Worm (Caenorhabditis elegans): ENCODE data around the gene Y116A8C.23.
"Not testable (repeated sequence)": the region's sequence is repeated elsewhere in the genome, so short reads cannot be mapped to it uniquely, and the experiment has no call there.

Y116A8C.23 gene

DNA sequence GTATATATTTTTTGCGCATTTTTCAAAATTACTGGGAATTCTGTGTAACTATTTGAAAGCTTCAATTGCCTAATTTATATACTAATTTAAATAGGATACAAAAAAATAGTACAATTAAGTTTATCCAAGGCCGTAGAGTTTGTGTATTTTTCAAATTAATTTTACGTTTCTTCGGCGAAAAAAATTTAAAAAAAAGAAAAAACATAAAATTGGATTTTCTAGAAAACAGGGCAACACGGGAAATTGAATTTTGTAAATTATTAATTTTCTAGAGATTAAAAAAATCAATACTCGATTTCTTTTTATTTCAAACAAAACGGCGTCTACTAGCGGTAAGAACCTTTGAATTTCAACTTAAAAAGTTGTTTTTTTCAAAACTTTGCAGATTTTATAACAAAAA, at the start of gene Y116A8C.23:
Y116A8C.23 (plus strand) TSS at position 301 of the 400 bp plus-strand sequence.
- TF ChIP-seq unc-62 (GFP tag; optimal IDR thresholded peaks at IDR 0.05), result no peak

DNA sequence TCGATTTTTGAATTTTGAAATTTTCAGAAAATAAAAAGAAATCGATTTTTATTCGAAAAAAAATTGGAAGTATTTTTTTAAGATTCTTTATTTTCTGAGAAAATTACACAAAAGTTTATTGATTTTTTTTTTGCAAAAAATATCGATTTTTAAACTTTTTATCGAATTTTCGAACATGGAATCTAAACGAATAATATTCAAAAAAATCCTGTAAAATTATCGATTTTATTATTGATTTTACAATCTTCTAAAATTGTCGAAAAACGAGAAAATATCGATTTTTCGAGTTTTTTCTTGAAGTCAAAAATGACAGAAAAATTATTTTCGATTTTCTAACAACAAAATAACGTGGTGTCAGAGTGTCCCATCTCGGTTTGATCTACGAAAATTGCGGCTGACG, 47.6 kb upstream of the Y116A8C.23 start:
- TF ChIP-seq unc-62 (GFP tag; optimal IDR thresholded peaks at IDR 0.05), result no peak

DNA sequence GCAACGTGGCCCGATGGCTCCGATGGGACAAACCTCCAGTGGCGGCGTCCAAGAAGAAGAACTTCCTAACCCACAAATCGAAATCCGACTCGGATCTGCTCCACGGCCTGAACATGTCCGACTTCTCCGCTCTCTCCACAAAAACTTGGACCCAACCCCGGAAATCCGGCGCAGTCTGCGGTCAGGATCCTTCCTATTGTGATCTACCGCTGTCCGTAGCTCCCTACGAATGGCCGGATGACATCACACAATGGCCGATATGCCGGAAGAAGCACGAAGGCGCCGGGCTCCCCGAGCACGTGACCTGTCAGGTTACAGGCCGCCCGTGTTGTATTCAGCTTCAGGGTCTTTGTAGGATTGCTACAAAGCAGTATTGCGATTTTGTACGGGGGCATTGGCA, 43.1 kb upstream of the Y116A8C.23 start:
- TF ChIP-seq unc-62 (GFP tag; optimal IDR thresholded peaks at IDR 0.05), result no peak

DNA sequence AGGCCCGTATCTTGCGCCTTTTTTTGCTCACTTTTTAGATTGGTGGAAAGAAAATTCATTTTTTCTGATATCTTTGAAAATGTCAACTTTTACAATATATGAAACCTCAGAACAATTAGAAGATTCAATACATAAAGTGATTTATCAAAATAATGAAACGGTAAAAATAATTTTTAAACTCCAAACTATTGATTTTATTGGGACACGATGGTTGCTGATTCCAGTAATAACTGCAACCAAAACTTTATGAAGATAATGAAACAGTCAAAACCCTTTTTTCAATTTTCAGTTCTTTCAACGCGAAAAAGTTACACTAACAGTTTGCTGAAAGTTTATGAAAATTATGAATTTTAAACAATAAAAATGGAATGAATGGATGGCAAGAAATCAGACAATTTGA, 32.3 kb upstream of the Y116A8C.23 start:
- no peak for TF ChIP-seq unc-62 (GFP tag; optimal IDR thresholded peaks at IDR 0.05)

DNA sequence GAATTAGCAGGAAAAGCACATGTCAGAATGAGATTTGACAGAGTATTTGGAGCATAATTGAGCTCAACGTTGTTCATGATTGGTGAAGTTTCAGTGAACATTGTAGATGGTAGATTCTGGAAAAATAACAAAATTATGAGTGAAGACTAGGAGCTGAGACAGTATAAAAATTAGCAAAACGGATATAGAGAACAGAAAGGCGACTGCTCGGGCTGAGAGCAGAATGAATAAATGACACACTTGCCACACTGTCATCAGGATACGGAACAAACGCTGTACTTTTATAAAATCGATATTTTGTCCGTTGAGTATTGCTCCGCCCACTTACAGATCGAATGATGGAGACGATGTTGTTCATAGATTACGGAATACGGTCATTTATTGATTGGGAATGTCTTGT, 28.3 kb upstream of the Y116A8C.23 start, which contains the start of gene dct-13:
dct-13 (minus strand) TSS at position 101 of the 400 bp plus-strand sequence.
- no peak for TF ChIP-seq unc-62 (GFP tag; optimal IDR thresholded peaks at IDR 0.05)

DNA sequence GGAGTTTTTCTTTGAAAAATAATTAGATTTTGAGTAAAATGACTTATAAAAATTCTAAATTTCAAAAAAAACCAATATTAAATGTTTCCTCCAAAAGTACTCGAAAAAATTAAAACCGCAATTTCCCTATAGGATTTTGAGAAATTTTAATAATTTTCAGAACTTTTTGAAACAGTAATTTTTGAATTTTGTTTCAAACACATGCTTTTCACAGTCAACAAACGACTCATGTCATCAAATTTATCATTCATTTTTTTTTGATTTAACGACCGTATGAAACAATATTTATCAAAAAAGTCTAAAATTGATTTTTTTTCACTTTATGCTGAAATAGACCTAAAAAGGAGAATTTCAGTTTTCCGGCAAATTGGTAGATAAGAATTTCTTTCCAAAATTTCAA, 26.8 kb upstream of the Y116A8C.23 start:
- no peak for TF ChIP-seq unc-62 (GFP tag; optimal IDR thresholded peaks at IDR 0.05)

DNA sequence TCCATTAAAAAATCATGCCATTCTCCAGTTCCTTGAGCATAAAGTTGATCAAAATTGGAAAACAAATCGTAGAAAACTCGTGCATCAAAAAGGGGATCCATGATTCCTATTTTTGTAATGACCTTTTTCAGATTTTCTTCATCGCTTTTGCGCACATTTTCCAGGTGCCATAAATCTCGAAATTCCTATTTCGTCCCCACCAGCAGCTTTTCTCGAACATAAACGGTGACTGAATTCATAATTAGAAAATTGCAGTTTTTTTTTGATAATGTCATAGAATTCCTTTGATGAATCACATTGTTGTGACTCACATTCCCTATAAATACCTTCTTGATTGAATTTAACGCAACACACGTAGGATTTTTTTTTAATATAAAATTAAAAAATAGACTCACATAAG, 22.9 kb upstream of the Y116A8C.23 start, which contains the start of gene nhr-229:
nhr-229 (minus strand) TSS at position 101 of the 400 bp plus-strand sequence.
- no peak for TF ChIP-seq unc-62 (GFP tag; optimal IDR thresholded peaks at IDR 0.05)

DNA sequence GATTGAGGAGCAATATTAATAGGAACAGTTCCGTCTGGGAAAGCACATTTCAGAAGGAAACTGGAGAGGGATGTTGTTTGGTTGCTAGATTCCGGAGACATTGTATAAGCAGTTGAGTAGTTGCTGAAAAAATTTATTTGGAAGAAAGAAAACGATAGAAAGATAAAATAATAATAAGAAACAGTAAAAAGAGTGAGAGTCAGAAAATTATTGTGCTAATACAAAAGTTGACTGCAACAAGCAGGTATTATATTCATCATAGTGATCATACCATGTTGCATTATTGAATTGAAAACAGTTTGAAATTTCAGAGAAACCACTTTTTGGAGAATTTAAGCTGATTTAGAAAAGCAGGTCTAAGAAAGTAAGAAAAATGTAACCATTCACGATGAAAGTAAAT, 13.8 kb upstream of the Y116A8C.23 start, which contains the start of gene Y116A8C.19:
Y116A8C.19 (minus strand) TSS at position 101 of the 400 bp plus-strand sequence.
- TF ChIP-seq unc-62 (GFP tag; optimal IDR thresholded peaks at IDR 0.05), result no peak

DNA sequence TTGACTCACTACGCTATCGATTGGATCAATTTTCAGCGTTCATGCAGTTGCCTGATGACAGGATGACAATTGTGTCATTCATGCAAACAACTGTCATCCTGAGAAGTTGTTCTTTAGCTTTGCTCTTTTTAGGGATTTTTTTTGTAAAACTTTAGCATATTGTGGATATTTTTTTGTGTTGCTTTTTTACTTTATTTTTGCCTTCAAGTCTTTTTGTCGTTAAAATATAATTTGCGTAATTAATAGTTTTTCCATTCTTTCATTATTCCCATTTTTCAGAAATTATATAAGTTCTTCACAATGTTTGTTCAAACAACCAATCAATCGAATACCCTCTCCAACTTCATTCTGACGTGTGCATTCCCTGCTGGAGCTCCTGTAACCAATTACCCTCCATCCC, 12.7 kb upstream of the Y116A8C.23 start, which contains the start of gene Y116A8C.20:
Y116A8C.20 (plus strand) TSS at position 301 of the 400 bp plus-strand sequence.
- TF ChIP-seq unc-62 (GFP tag; optimal IDR thresholded peaks at IDR 0.05), result no peak

DNA sequence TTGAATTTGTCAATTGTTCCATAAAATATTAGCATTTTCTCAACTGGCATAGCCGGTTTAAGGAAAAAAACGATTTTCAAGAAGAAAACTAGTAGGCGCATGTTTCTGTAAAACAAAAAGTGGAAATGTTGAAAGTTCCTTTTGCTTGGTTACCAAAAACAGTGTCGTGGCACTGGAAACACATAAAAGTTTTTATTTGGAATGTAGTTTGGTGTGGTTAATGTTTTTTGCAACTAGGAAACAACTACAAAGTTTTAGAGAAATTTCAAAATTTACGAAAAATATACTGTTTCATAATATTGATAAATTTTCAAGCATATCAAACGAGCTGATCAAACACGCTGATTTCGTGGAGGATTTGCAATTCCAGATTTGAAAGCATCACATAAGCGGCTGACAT, 7.7 kb upstream of the Y116A8C.23 start, which contains the start of gene clec-195:
clec-195 (minus strand) TSS at position 101 of the 400 bp plus-strand sequence.
- no peak for TF ChIP-seq unc-62 (GFP tag; optimal IDR thresholded peaks at IDR 0.05)

DNA sequence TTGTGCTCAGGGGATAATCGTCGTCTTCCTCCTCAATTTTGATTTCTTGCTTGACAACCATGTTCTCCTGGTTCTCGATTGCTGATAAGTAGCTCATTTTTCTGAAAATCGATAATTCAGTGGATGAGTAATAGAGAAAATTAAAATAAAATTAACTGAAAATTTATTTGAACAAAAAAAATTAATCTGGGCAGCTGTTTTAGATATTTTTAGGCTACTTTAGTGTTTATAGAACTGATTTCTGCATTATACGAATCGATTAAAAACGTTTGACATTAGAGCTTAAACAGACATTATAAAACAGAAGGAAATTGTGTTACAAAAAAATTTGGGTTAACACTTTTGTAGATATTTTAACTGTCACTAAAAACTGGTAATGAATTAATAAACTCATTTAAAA, 5.1 kb upstream of the Y116A8C.23 start, which contains the start of gene athp-3:
athp-3 (minus strand) TSS at position 101 of the 400 bp plus-strand sequence.
- no peak for TF ChIP-seq unc-62 (GFP tag; optimal IDR thresholded peaks at IDR 0.05)

DNA sequence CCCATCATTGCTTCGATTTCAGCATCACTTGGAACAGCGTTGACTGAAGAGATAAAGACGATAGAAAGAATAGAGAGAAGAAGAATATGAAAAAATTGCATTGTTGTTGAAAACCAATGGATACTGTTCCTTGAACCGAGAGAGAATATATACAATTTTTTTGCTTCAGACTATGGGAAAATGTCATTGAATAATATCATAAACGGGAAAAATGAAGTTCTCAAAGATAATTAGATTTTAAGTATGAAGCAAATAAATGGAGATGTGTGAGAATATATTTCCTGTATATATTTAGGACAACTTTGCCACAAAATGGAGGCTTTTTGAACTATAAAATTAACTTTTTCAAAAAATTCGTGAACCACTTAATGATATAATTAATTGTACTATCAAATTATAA, 4.7 kb downstream of the Y116A8C.23 start, which contains the start of gene Y116A8C.44:
Y116A8C.44 (minus strand) TSS at position 101 of the 400 bp plus-strand sequence.
- TF ChIP-seq unc-62 (GFP tag; optimal IDR thresholded peaks at IDR 0.05), result no peak

DNA sequence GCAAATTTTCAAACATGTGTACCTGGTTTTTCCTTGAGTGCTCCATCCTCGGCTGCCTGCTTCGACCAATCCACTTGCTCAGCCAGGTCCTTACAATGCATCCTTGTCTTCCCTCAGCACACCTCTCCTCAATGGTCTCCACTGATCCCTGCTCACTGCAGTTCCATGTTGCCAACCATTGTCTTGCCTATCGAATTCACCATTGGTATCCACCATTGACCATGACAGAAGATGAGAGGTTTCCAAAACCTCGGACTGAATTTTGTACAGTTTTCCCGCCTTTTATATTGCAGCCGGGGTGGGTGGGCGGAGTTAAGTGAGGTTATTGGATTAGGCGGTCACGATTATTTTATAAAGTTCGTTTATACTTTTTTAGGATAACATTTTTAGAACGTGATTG, 10.3 kb downstream of the Y116A8C.23 start, which contains the start of gene Y116A8C.467:
Y116A8C.467 (minus strand) TSS at position 101 of the 400 bp plus-strand sequence.
- not testable (repeated sequence) for TF ChIP-seq unc-62 (GFP tag; optimal IDR thresholded peaks at IDR 0.05)

DNA sequence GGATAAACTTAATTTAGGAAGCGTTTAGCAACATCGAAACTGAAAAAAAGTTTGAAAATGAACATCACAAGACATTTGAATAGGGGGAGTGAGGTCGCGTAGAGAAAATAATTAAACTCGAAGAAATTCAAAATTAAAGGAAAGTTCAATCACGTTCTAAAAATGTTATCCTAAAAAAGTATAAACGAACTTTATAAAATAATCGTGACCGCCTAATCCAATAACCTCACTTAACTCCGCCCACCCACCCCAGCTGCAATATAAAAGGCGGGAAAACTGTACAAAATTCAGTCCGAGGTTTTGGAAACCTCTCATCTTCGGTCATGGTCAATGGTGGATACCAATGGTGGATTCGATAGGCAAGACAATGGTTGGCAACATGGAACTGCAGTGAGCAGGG, 11.6 kb downstream of the Y116A8C.23 start, which contains the start of gene Y116A8C.465:
Y116A8C.465 (plus strand) TSS at position 301 of the 400 bp plus-strand sequence.
- not testable (repeated sequence) for TF ChIP-seq unc-62 (GFP tag; optimal IDR thresholded peaks at IDR 0.05)

DNA sequence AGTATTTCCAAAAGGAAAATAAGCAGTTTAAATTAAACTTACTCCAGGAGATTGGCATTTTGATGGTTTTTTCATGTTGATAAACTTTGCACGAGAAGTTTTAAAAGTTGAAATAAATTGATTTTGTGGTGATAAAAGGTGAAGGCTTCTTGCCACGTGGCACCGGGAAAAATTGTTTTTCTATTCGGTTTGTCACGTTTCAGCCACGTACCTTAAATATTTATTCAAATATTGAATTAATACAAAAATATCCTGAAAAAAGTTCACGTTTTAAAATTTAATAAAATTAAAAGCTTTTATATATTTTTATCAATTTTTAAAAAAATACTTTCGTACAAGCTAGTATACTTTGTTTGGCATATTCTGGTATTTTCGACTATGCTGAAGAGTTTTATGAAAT, 17.4 kb downstream of the Y116A8C.23 start, which contains the start of gene Y116A8C.24:
Y116A8C.24 (minus strand) TSS at position 101 of the 400 bp plus-strand sequence.
- not testable (repeated sequence) for TF ChIP-seq unc-62 (GFP tag; optimal IDR thresholded peaks at IDR 0.05)

DNA sequence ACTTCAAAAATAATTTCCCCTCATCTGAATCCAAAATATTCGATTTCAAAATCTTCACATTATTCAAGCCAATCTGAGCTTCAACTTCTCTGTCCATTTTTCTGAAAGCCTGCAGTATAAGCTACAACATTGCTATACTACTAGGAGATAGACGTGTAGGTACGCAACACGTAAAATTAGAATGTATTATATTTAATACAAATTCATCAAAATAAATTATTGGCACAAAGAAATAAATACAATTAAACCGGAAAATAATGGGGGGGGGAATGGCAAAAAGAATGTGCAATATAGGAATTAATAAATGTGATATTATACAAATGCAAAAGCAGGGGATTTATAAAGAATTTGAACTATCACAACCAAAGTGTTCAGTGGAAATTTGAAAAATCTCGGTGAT, 25.3 kb downstream of the Y116A8C.23 start, which contains the start of gene Y116A8C.25:
Y116A8C.25 (minus strand) TSS at position 101 of the 400 bp plus-strand sequence.
- TF ChIP-seq unc-62 (GFP tag; optimal IDR thresholded peaks at IDR 0.05), result no peak

DNA sequence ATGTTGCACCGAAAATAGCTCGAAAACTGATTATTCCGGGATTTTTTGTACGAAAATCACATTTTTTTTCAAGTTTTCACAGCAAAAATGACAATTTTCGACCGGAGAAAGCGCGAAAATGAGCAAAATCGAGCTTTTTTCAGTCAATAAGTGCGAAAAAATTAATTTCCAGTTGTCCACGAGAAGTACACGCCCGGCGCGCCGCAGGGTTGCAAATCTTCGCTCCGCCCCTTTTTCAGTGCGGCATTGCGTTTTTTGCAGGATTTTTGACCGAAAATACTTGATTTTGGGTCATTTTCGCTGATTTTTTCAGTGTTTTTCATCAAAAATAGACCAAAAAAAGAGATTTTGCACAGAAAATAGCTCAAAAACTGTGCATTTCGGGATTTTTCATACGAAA, 31.0 kb downstream of the Y116A8C.23 start:
- TF ChIP-seq unc-62 (GFP tag; optimal IDR thresholded peaks at IDR 0.05), result no peak

Data from whole organism, dauer.